Worm (Caenorhabditis elegans) whole organism, midembryonic: ENCODE data around the gene drd-1.

Experiments
- T22C8.4 ChIP-seq: fragments of 200-800 bp; sonication (Bioruptor generic); IDR thresholded peaks from 2 replicates; pipeline ENCODE4 v1.3.6; 2022; ENCODE audit warnings: missing genetic modification characterization, missing compliant biosample characterization
- cog-1 ChIP-seq: sonication (generic microtip); optimal IDR thresholded peaks from 2 replicates; lab custom pipeline; 2016; ENCODE audit warnings: missing genetic modification characterization, missing compliant biosample characterization
- klf-2 ChIP-seq: fragments of 200-800 bp; sonication (Bioruptor generic); conservative IDR thresholded peaks from 2 replicates; pipeline ENCODE4 v1.3.6; 2022; ENCODE audit warnings: missing genetic modification reagents, missing genetic modification characterization, missing compliant biosample characterization
- tab-1 ChIP-seq: fragments of 200-800 bp; sonication (Bioruptor generic); IDR thresholded peaks from 2 replicates; pipeline ENCODE4 v1.3.6; 2022; ENCODE audit warnings: missing genetic modification characterization, missing compliant biosample characterization
- ztf-29 ChIP-seq: fragments of 200-800 bp; sonication (Bioruptor generic); IDR thresholded peaks from 2 replicates; pipeline ENCODE4 v1.3.6; 2022; ENCODE audit warnings: missing genetic modification reagents, missing genetic modification characterization, missing compliant biosample characterization

ce11 chrII:8344803-8345202 lies 43.0 kb upstream of the drd-1 start:
- no peak for TF ChIP-seq T22C8.4 (GFP tag; lab: Robert Waterston, UW)
- no peak for TF ChIP-seq ztf-29
- no peak for TF ChIP-seq tab-1 (GFP tag; lab: Robert Waterston, UW)
- no peak for TF ChIP-seq cog-1 (tag; lab: Kevin White, UChicago)
- no peak for TF ChIP-seq klf-2 (GFP tag; lab: Robert Waterston, UW)
